Fruit fly (Drosophila melanogaster) whole organism, prepupa: ENCODE measurements around the gene Task7.

Source experiments
- Blimp-1 ChIP-seq: fragments of 200-800 bp; sonication (Bioruptor generic); optimal IDR thresholded peaks from 3 replicates; lab custom pipeline; 2017; ENCODE audit warnings: missing biosample characterization, missing genetic modification characterization, mild to moderate bottlenecking, moderate library complexity, missing genetic modification reagents
- CG10669 ChIP-seq: fragments of 200-800 bp; sonication (Bioruptor generic); optimal IDR thresholded peaks from 3 replicates; lab custom pipeline; 2018; ENCODE audit warnings: missing biosample characterization, mild to moderate bottlenecking, missing genetic modification characterization, moderate library complexity
- CG11294 ChIP-seq: fragments of 200-800 bp; sonication (Bioruptor generic); IDR thresholded peaks from 2 replicates; pipeline ENCODE4 v1.3.6; 2022; ENCODE audit warnings: missing biosample characterization, missing genetic modification characterization
- CG11762 ChIP-seq: fragments of 200-800 bp; sonication (Bioruptor generic); optimal IDR thresholded peaks from 3 replicates; lab custom pipeline; 2016; ENCODE audit warnings: missing biosample characterization, missing genetic modification characterization; ENCODE audit not compliant: insufficient read depth
- CG11902 ChIP-seq: fragments of 200-800 bp; sonication (Bioruptor generic); optimal IDR thresholded peaks from 3 replicates; lab custom pipeline; 2016; ENCODE audit warnings: missing biosample characterization, missing genetic modification characterization
- CG15336 ChIP-seq: fragments of 200-800 bp; sonication (Bioruptor generic); IDR thresholded peaks from 2 replicates; pipeline ENCODE4 v1.3.6; 2022; ENCODE audit warnings: missing biosample characterization, missing genetic modification characterization
- CG1621 ChIP-seq: fragments of 200-800 bp; sonication (Bioruptor generic); optimal IDR thresholded peaks from 3 replicates; lab custom pipeline; 2018; ENCODE audit warnings: missing biosample characterization, mild to moderate bottlenecking, missing genetic modification characterization
- CG31627 ChIP-seq: fragments of 200-800 bp; sonication (Bioruptor generic); optimal IDR thresholded peaks from 3 replicates; lab custom pipeline; 2016; ENCODE audit warnings: missing biosample characterization, missing genetic modification characterization
- CG32006 ChIP-seq: fragments of 200-800 bp; sonication (Bioruptor generic); optimal IDR thresholded peaks from 3 replicates; lab custom pipeline; 2017; ENCODE audit warnings: missing biosample characterization, mild to moderate bottlenecking, missing genetic modification characterization
- CG34406 ChIP-seq: fragments of 200-800 bp; sonication (Bioruptor generic); optimal IDR thresholded peaks from 3 replicates; lab custom pipeline; 2016; ENCODE audit warnings: missing biosample characterization, missing genetic modification characterization
- CG3919 ChIP-seq: fragments of 200-800 bp; sonication (Bioruptor generic); optimal IDR thresholded peaks from 3 replicates; lab custom pipeline; 2016; ENCODE audit warnings: missing biosample characterization, missing genetic modification characterization
- CG4318 ChIP-seq: fragments of 200-800 bp; sonication (Bioruptor generic); optimal IDR thresholded peaks from 3 replicates; lab custom pipeline; 2017; ENCODE audit warnings: missing biosample characterization, mild to moderate bottlenecking, missing genetic modification characterization
- CG6808 ChIP-seq: fragments of 200-800 bp; sonication (Bioruptor generic); optimal IDR thresholded peaks from 3 replicates; lab custom pipeline; 2017; ENCODE audit warnings: missing biosample characterization, missing genetic modification characterization, mild to moderate bottlenecking, moderate library complexity, missing genetic modification reagents
- CG6854 ChIP-seq: fragments of 200-800 bp; sonication (Bioruptor generic); optimal IDR thresholded peaks from 2 replicates; lab custom pipeline; 2017; ENCODE audit warnings: missing biosample characterization, mild to moderate bottlenecking, missing genetic modification characterization
- CG7368 ChIP-seq: fragments of 200-800 bp; sonication (Bioruptor generic); optimal IDR thresholded peaks from 3 replicates; lab custom pipeline; 2016; ENCODE audit warnings: missing biosample characterization, missing genetic modification characterization
- CG8119 ChIP-seq: fragments of 200-800 bp; sonication (Bioruptor generic); IDR thresholded peaks from 3 replicates; pipeline ENCODE4 v1.3.6; 2022; ENCODE audit warnings: missing biosample characterization, missing genetic modification characterization
- CG8319 ChIP-seq: fragments of 200-800 bp; sonication (Bioruptor generic); optimal IDR thresholded peaks from 3 replicates; lab custom pipeline; 2016; ENCODE audit warnings: missing biosample characterization, missing genetic modification characterization
- CG8632 ChIP-seq: fragments of 200-800 bp; sonication (Bioruptor generic); optimal IDR thresholded peaks from 3 replicates; lab custom pipeline; 2016; ENCODE audit warnings: missing biosample characterization, missing genetic modification characterization
- Eip75B ChIP-seq: fragments of 200-800 bp; sonication (Bioruptor generic); optimal IDR thresholded peaks from 3 replicates; lab custom pipeline; 2016; ENCODE audit warnings: missing biosample characterization, missing genetic modification characterization
- Eip78C ChIP-seq: fragments of 200-800 bp; sonication (Bioruptor generic); peaks from one replicate; lab custom pipeline; 2016; ENCODE audit warnings: missing biosample characterization, missing genetic modification characterization
- Eip93F ChIP-seq: fragments of 200-800 bp; sonication (Bioruptor generic); optimal IDR thresholded peaks from 2 replicates; lab custom pipeline; 2016; ENCODE audit warnings: missing biosample characterization, mild to moderate bottlenecking, missing genetic modification characterization
- Ets21C ChIP-seq: fragments of 200-800 bp; sonication (Bioruptor generic); optimal IDR thresholded peaks from 3 replicates; lab custom pipeline; 2016; ENCODE audit warnings: missing biosample characterization, missing genetic modification characterization
- Ets96B ChIP-seq: fragments of 200-800 bp; optimal IDR thresholded peaks from 2 replicates; lab custom pipeline; 2019; ENCODE audit warnings: missing biosample characterization, mild to moderate bottlenecking, missing genetic modification characterization, moderate library complexity
- Hr39 ChIP-seq: fragments of 200-800 bp; sonication (Bioruptor generic); optimal IDR thresholded peaks from 2 replicates; lab custom pipeline; 2016; ENCODE audit warnings: missing biosample characterization, missing genetic modification characterization
- Lpt ChIP-seq: fragments of 200-800 bp; sonication (Bioruptor generic); optimal IDR thresholded peaks from 3 replicates; lab custom pipeline; 2016; ENCODE audit warnings: missing biosample characterization, missing genetic modification characterization
- Met ChIP-seq: fragments of 200-800 bp; sonication (Bioruptor generic); optimal IDR thresholded peaks from 3 replicates; lab custom pipeline; 2016; ENCODE audit warnings: missing biosample characterization, missing genetic modification characterization
- OdsH ChIP-seq: fragments of 200-800 bp; sonication (Bioruptor generic); optimal IDR thresholded peaks from 3 replicates; lab custom pipeline; 2016; ENCODE audit warnings: missing biosample characterization, missing genetic modification characterization
- Sox102F ChIP-seq: fragments of 200-800 bp; sonication (Bioruptor generic); optimal IDR thresholded peaks from 2 replicates; lab custom pipeline; 2016; ENCODE audit warnings: missing biosample characterization, mild to moderate bottlenecking, missing genetic modification characterization
- Sox14 ChIP-seq: fragments of 200-800 bp; sonication (Bioruptor generic); optimal IDR thresholded peaks from 3 replicates; lab custom pipeline; 2016; ENCODE audit warnings: missing biosample characterization, missing genetic modification characterization
- achi ChIP-seq: fragments of 200-800 bp; sonication (Bioruptor generic); optimal IDR thresholded peaks from 3 replicates; lab custom pipeline; 2016; ENCODE audit warnings: missing biosample characterization, missing genetic modification characterization
- acj6 ChIP-seq: fragments of 200-800 bp; sonication (Bioruptor generic); optimal IDR thresholded peaks from 3 replicates; lab custom pipeline; 2016; ENCODE audit warnings: missing biosample characterization, missing genetic modification characterization
- cyc ChIP-seq: fragments of 200-800 bp; sonication (Bioruptor generic); optimal IDR thresholded peaks from 3 replicates; lab custom pipeline; 2016; ENCODE audit warnings: missing biosample characterization, missing genetic modification characterization
- dac ChIP-seq: fragments of 200-800 bp; sonication (Bioruptor generic); optimal IDR thresholded peaks from 2 replicates; lab custom pipeline; 2017; ENCODE audit warnings: missing biosample characterization, mild to moderate bottlenecking, missing genetic modification characterization
- dsx ChIP-seq: fragments of 200-800 bp; optimal IDR thresholded peaks from 3 replicates; lab custom pipeline; 2019; ENCODE audit warnings: missing biosample characterization, mild to moderate bottlenecking, missing genetic modification characterization, moderate library complexity; ENCODE audit not compliant: poor library complexity, severe bottlenecking
- eg ChIP-seq: fragments of 200-800 bp; sonication (Bioruptor generic); IDR thresholded peaks from 3 replicates; pipeline ENCODE4 v1.3.6; 2022; ENCODE audit warnings: missing biosample characterization, missing genetic modification characterization
- esn ChIP-seq: fragments of 200-800 bp; sonication (Bioruptor generic); optimal IDR thresholded peaks from 2 replicates; lab custom pipeline; 2016; ENCODE audit warnings: missing biosample characterization, mild to moderate bottlenecking, missing genetic modification characterization, moderate library complexity
- fkh ChIP-seq: fragments of 200-800 bp; sonication (Bioruptor generic); optimal IDR thresholded peaks from 3 replicates; lab custom pipeline; 2017; ENCODE audit warnings: missing biosample characterization, mild to moderate bottlenecking, missing genetic modification characterization, moderate library complexity
- lz ChIP-seq: fragments of 200-800 bp; sonication (Bioruptor generic); optimal IDR thresholded peaks from 3 replicates; lab custom pipeline; 2016; ENCODE audit warnings: missing biosample characterization, missing genetic modification characterization
- net ChIP-seq: fragments of 200-800 bp; sonication (Bioruptor generic); optimal IDR thresholded peaks from 3 replicates; lab custom pipeline; 2016; ENCODE audit warnings: missing biosample characterization, missing genetic modification characterization
- pdm3 ChIP-seq: fragments of 200-800 bp; sonication (Bioruptor generic); optimal IDR thresholded peaks from 3 replicates; lab custom pipeline; 2016; ENCODE audit warnings: missing biosample characterization, missing genetic modification characterization
- salr ChIP-seq, 2 experiments: fragments of 200-800 bp; sonication (Bioruptor generic); optimal IDR thresholded peaks; 3 replicates each; lab custom pipeline; 2016 to 2018; ENCODE audit warnings: missing biosample characterization in 2 of 2, missing genetic modification characterization in 2 of 2, mild to moderate bottlenecking in 1 of 2
- ss ChIP-seq, 2 experiments: fragments of 200-800 bp; sonication (Bioruptor generic); optimal IDR thresholded peaks; 2 replicates in 1 of 2; 3 replicates in 1 of 2; lab custom pipeline; 2017 to 2018; ENCODE audit warnings: mild to moderate bottlenecking in 2 of 2, missing biosample characterization in 2 of 2, missing genetic modification characterization in 2 of 2, moderate library complexity in 1 of 2
- topi ChIP-seq: fragments of 200-800 bp; sonication (Bioruptor generic); optimal IDR thresholded peaks from 3 replicates; lab custom pipeline; 2016; ENCODE audit warnings: missing biosample characterization, missing genetic modification characterization
- vri ChIP-seq: fragments of 200-800 bp; sonication (Bioruptor generic); optimal IDR thresholded peaks from 3 replicates; lab custom pipeline; 2016; ENCODE audit warnings: missing biosample characterization, mild to moderate bottlenecking, missing genetic modification characterization

Task7 gene

DNA sequence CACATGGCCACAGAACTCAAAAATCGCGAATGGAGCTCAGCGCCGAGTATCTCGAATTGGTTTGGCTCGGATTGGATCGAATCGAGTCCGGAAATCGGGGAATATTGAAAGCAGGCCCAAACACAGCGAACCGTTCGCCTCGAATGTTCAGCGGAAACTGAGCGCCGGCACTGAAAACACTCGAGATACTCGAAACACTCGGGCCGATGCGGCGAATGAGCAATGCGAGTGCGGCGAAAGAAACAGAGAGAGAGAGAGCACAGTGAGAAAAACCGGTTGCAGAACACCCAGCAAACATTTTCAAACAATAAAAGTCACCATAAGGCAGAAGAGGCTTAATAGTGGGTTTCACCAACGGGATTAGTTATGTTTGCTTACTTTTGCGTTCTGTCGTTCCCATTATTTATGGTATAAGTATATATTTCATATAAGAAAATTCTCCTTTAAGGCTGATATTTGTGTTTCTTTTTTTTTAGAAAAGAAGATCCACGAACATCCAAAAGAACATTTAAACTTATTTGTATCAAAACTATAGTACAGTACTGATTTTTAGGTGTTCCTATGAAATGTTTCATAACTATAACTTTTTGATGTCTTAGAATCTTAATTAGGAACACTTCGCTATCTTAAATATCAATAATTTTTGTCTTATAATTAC, 17.6 kb downstream of the Task7 start, which contains the start of gene FER (continued):
- TF ChIP-seq Ets96B (tag; lab: Kevin White, UChicago) (no peak), Sox102F (GFP tag; lab: Kevin White, UChicago) (peak; percentile 13), CG11294 (GFP tag; lab: Robert Waterston, UW) (no peak), net (GFP tag; lab: Kevin White, UChicago) (no peak), vri (peak; percentile 51), CG8632 (no peak), dsx (GFP tag; lab: Kevin White, UChicago) (peak; percentile 39), fkh (GFP tag; lab: Kevin White, UChicago) (peak; percentile 33), Lpt (GFP tag; lab: Kevin White, UChicago) (no peak), CG8119 (GFP tag; lab: Robert Waterston, UW) (peak; percentile 35; the same call in 1 of the 3 replicates), CG8319 (GFP tag; lab: Kevin White, UChicago) (no peak), cyc (peak; percentile 17), CG1621 (tag; lab: Kevin White, UChicago) (peak; percentile 63), esn (GFP tag; lab: Kevin White, UChicago) (peak; percentile 17), lz (peak; percentile 6), Eip93F (no peak), CG34406 (GFP tag; lab: Kevin White, UChicago) (no peak), topi (GFP tag; lab: Kevin White, UChicago) (peak; percentile 18), achi (GFP tag; lab: Kevin White, UChicago) (peak; percentile 8), Sox14 (GFP tag; lab: Kevin White, UChicago) (no peak), CG3919 (GFP tag; lab: Kevin White, UChicago) (peak; percentile 35), CG6854 (GFP tag; lab: Kevin White, UChicago) (peak; percentile 83), Ets21C (GFP tag; lab: Kevin White, UChicago) (no peak), pdm3 (GFP tag; lab: Kevin White, UChicago) (no peak), CG6808 (GFP tag; lab: Kevin White, UChicago) (no peak), Met (GFP tag; lab: Kevin White, UChicago) (no peak), CG7368 (GFP tag; lab: Kevin White, UChicago) (no peak)

DNA sequence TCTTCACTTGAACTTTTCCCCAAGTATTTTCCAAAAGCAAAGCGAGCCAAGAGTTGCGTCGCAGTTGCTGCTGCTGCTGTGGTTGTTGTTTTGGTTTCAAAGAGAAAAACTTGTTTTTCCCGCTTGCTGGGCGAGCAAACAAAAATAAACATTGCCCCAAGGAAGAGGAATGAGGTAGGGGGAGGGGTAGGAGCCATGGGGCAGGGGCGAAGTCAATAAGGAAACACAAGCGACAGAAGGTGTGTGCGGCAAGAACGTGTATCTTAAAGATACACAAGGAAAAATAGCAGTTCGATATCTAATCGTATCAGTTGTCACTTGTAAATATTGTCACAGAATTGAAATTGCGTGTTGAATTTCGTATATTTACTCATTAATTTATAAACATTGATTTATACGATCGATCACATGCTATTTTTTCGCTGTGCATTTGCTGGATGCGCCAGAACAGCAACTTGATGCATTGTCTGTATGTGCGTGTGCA, 18.5 kb downstream of the Task7 start:
- TF ChIP-seq dsx (GFP tag; lab: Kevin White, UChicago): peak; percentile 96
- TF ChIP-seq Ets21C (GFP tag; lab: Kevin White, UChicago): peak; percentile 87
- TF ChIP-seq Eip78C (GFP tag; lab: Kevin White, UChicago): peak; percentile 98
- peak; percentile 78 for TF ChIP-seq CG11902
- TF ChIP-seq cyc: peak; percentile 91
- TF ChIP-seq salr (GFP tag; optimal IDR thresholded peaks at IDR 0.05; lab: Kevin White, UChicago): peak; percentile 95 to 96
- TF ChIP-seq Blimp-1 (GFP tag; lab: Kevin White, UChicago): peak; percentile 82
- TF ChIP-seq OdsH: peak; percentile 95
- TF ChIP-seq CG32006 (GFP tag; lab: Kevin White, UChicago): peak; percentile 95
- peak; percentile 91 for TF ChIP-seq Hr39 (GFP tag; lab: Kevin White, UChicago)
- TF ChIP-seq acj6: peak; percentile 95
- TF ChIP-seq CG10669 (GFP tag; lab: Kevin White, UChicago): peak; percentile 96
- TF ChIP-seq Ets96B (tag; lab: Kevin White, UChicago): peak; percentile 98
- peak; percentile 86 for TF ChIP-seq CG4318 (GFP tag; lab: Kevin White, UChicago)
- TF ChIP-seq ss (GFP tag; optimal IDR thresholded peaks at IDR 0.05; lab: Kevin White, UChicago): peak; percentile 97 to 98
- peak; percentile 83 for TF ChIP-seq CG11294 (GFP tag; lab: Robert Waterston, UW)
- TF ChIP-seq CG6808 (GFP tag; lab: Kevin White, UChicago): peak; percentile 97
- peak; percentile 92 for TF ChIP-seq topi (GFP tag; lab: Kevin White, UChicago)
- TF ChIP-seq CG11762 (GFP tag; lab: Kevin White, UChicago): peak; percentile 95
- peak; percentile 96 for TF ChIP-seq CG1621 (tag; lab: Kevin White, UChicago)
- peak; percentile 93 for TF ChIP-seq CG7368 (GFP tag; lab: Kevin White, UChicago)
- peak; percentile 96 for TF ChIP-seq Lpt (GFP tag; lab: Kevin White, UChicago)
- peak; percentile 92 for TF ChIP-seq Sox102F (GFP tag; lab: Kevin White, UChicago)
- TF ChIP-seq CG15336 (GFP tag; lab: Robert Waterston, UW): peak; percentile 96
- TF ChIP-seq Sox14 (GFP tag; lab: Kevin White, UChicago): peak; percentile 97
- TF ChIP-seq CG31627 (GFP tag; lab: Kevin White, UChicago): peak; percentile 91
- TF ChIP-seq pdm3 (GFP tag; lab: Kevin White, UChicago): peak; percentile 92
- peak; percentile 94 for TF ChIP-seq Eip75B (GFP tag; lab: Kevin White, UChicago)
- peak; percentile 98 for TF ChIP-seq CG3919 (GFP tag; lab: Kevin White, UChicago)
- TF ChIP-seq eg (GFP tag; lab: Robert Waterston, UW): peak; percentile 95
- peak; percentile 91 for TF ChIP-seq lz
- TF ChIP-seq net (GFP tag; lab: Kevin White, UChicago): peak; percentile 93
- TF ChIP-seq CG8319 (GFP tag; lab: Kevin White, UChicago): peak; percentile 93
- peak; percentile 94 for TF ChIP-seq Met (GFP tag; lab: Kevin White, UChicago)
- peak; percentile 94 for TF ChIP-seq esn (GFP tag; lab: Kevin White, UChicago)
- TF ChIP-seq dac (GFP tag; lab: Kevin White, UChicago): peak; percentile 84
